Worm (Caenorhabditis elegans) whole organism, dauer: ENCODE measurements around the gene idpp-15.

ENCODE experiments used
- unc-62 ChIP-seq: sonication (generic microtip); optimal IDR thresholded peaks from 2 replicates; lab custom pipeline; 2017; ENCODE audit warnings: missing biosample characterization, missing genetic modification reagents, missing genetic modification characterization

The idpp-15 gene

ce11 chrIII:8521654-8522392, 3.0 kb upstream of the idpp-15 start:
- TF ChIP-seq unc-62 (GFP tag; lab: Kevin White, UChicago): no peak

ce11 chrIII:8529002-8529401, 4.1 kb downstream of the idpp-15 start:
- TF ChIP-seq unc-62 (GFP tag; lab: Kevin White, UChicago): no peak

- TF ChIP-seq unc-62 (GFP tag; lab: Kevin White, UChicago): no peak
Measured at ce11 chrIII:8529772-8530171, 4.9 kb downstream of the idpp-15 start, which contains the start of gene ZC21.10. Gene ZC21.10, plus strand, starts transcription at chrIII:8530072.

ce11 chrIII:8533900-8534299, 9.0 kb downstream of the idpp-15 start:
- no peak for TF ChIP-seq unc-62 (GFP tag; lab: Kevin White, UChicago)

- TF ChIP-seq unc-62 (GFP tag; lab: Kevin White, UChicago): no peak
Measured at ce11 chrIII:8534647-8535181, 9.8 kb downstream of the idpp-15 start, which contains the start of gene trp-1. Gene trp-1, plus strand, starts transcription at chrIII:8535131.

- no peak for TF ChIP-seq unc-62 (GFP tag; lab: Kevin White, UChicago)
Measured at ce11 chrIII:8535445-8535844, 10.6 kb downstream of the idpp-15 start.

- no peak for TF ChIP-seq unc-62 (GFP tag; lab: Kevin White, UChicago)
Measured at ce11 chrIII:8545515-8545914, 20.6 kb downstream of the idpp-15 start, which contains the start of gene ZC21.6. Gene ZC21.6, minus strand, starts transcription at chrIII:8545615.

ce11 chrIII:8551705-8552104, 26.8 kb downstream of the idpp-15 start:
- TF ChIP-seq unc-62 (GFP tag; lab: Kevin White, UChicago): no peak

ce11 chrIII:8552125-8552524, 27.3 kb downstream of the idpp-15 start, which contains the start of gene C02D5.4:
Gene C02D5.4, plus strand, starts transcription at chrIII:8552165.
- TF ChIP-seq unc-62 (GFP tag; lab: Kevin White, UChicago): no peak

- no peak for TF ChIP-seq unc-62 (GFP tag; lab: Kevin White, UChicago)
Measured at ce11 chrIII:8554472-8554871, 29.6 kb downstream of the idpp-15 start, which contains the start of gene gsto-2. Gene gsto-2, plus strand, starts transcription at chrIII:8554772.

- no peak for TF ChIP-seq unc-62 (GFP tag; lab: Kevin White, UChicago)
Measured at ce11 chrIII:8555682-8556081, 30.8 kb downstream of the idpp-15 start.

- no peak for TF ChIP-seq unc-62 (GFP tag; lab: Kevin White, UChicago)
Measured at ce11 chrIII:8556836-8557385, 32.0 kb downstream of the idpp-15 start, which contains the start of gene C02D5.2. Gene C02D5.2, plus strand, starts transcription at chrIII:8557335.

- no peak for TF ChIP-seq unc-62 (GFP tag; lab: Kevin White, UChicago)
Measured at ce11 chrIII:8560398-8560797, 35.5 kb downstream of the idpp-15 start.

ce11 chrIII:8560836-8561235, 36.0 kb downstream of the idpp-15 start, which contains the start of gene acdh-6:
Gene acdh-6, plus strand, starts transcription at chrIII:8561136.
- TF ChIP-seq unc-62 (GFP tag; lab: Kevin White, UChicago): no peak

- no peak for TF ChIP-seq unc-62 (GFP tag; lab: Kevin White, UChicago)
Measured at ce11 chrIII:8564372-8564771, 39.5 kb downstream of the idpp-15 start.

- TF ChIP-seq unc-62 (GFP tag; lab: Kevin White, UChicago): no peak
Measured at ce11 chrIII:8570289-8570688, 45.4 kb downstream of the idpp-15 start.
